Worm (Caenorhabditis elegans): ENCODE measurements around the gene Y38E10A.17.

- TF ChIP-seq elt-3 (tag; optimal IDR thresholded peaks at IDR 0.05) (no peak), unc-62 (GFP tag; optimal IDR thresholded peaks at IDR 0.05) (no peak), nhr-77 (tag; optimal IDR thresholded peaks at IDR 0.05) (no peak), mbf-1 (tag; optimal IDR thresholded peaks at IDR 0.05) (no peak), aly-2 (tag; optimal IDR thresholded peaks at IDR 0.05) (no peak), ceh-82 (tag; optimal IDR thresholded peaks at IDR 0.05) (no peak), skn-1 (tag; optimal IDR thresholded peaks at IDR 0.05) (no peak)
Observed at ce11 chrII:12622843-12623242, 11.8 kb downstream of the Y38E10A.17 start.
